Worm (Caenorhabditis elegans) whole organism, young adult: ENCODE measurements around the gene D1053.4.

Source experiments
- C17E4.6 ChIP-seq: fragments of 200-800 bp; sonication (Bioruptor generic); IDR thresholded peaks from 2 replicates; pipeline ENCODE4 v1.3.6; 2022; ENCODE audit warnings: missing genetic modification reagents, missing genetic modification characterization, missing compliant biosample characterization
- F57A8.1 ChIP-seq: fragments of 200-800 bp; sonication (Bioruptor generic); optimal IDR thresholded peaks from 2 replicates; lab custom pipeline; 2018; ENCODE audit warnings: mild to moderate bottlenecking, missing genetic modification characterization, moderate library complexity, missing compliant biosample characterization
- F57C9.4 ChIP-seq: sonication (generic microtip); optimal IDR thresholded peaks from 2 replicates; lab custom pipeline; 2017; ENCODE audit warnings: mild to moderate bottlenecking, missing genetic modification characterization, missing compliant biosample characterization
- Y53F4B.3 ChIP-seq: fragments of 200-800 bp; sonication (Bioruptor generic); IDR thresholded peaks from 2 replicates; pipeline ENCODE4 v1.3.6; 2022; ENCODE audit warnings: missing genetic modification reagents, missing genetic modification characterization, missing compliant biosample characterization
- Y67H2A.10 ChIP-seq: fragments of 200-800 bp; sonication (Bioruptor generic); conservative IDR thresholded peaks from 2 replicates; pipeline ENCODE4 v1.3.6; 2022; ENCODE audit warnings: missing genetic modification reagents, missing genetic modification characterization, missing compliant biosample characterization
- Y95B8A.8 ChIP-seq: fragments of 200-800 bp; sonication (Bioruptor generic); IDR thresholded peaks from 2 replicates; pipeline ENCODE4 v1.3.6; 2022; ENCODE audit warnings: missing genetic modification reagents, missing genetic modification characterization, missing compliant biosample characterization
- aptf-2 ChIP-seq: fragments of 200-800 bp; sonication (Bioruptor generic); conservative IDR thresholded peaks from 2 replicates; pipeline ENCODE4 v1.3.6; 2022; ENCODE audit warnings: missing genetic modification reagents, missing genetic modification characterization, missing compliant biosample characterization
- atf-7 ChIP-seq: sonication (generic microtip); optimal IDR thresholded peaks from 2 replicates; lab custom pipeline; 2017; ENCODE audit warnings: mild to moderate bottlenecking, missing genetic modification characterization, missing compliant biosample characterization
- attf-3 ChIP-seq: fragments of 200-800 bp; sonication (Bioruptor generic); conservative IDR thresholded peaks from 2 replicates; pipeline ENCODE4 v1.3.6; 2022; ENCODE audit warnings: missing genetic modification reagents, missing genetic modification characterization, missing compliant biosample characterization
- bed-2 ChIP-seq: fragments of 200-800 bp; sonication (Bioruptor generic); IDR thresholded peaks from 2 replicates; pipeline ENCODE4 v1.3.6; 2022; ENCODE audit warnings: missing genetic modification reagents, missing genetic modification characterization, missing compliant biosample characterization
- ccch-3 ChIP-seq: fragments of 200-800 bp; sonication (Bioruptor generic); optimal IDR thresholded peaks from 2 replicates; lab custom pipeline; 2018; ENCODE audit warnings: mild to moderate bottlenecking, missing genetic modification characterization, missing compliant biosample characterization
- cebp-2 ChIP-seq: fragments of 200-800 bp; sonication (Bioruptor generic); IDR thresholded peaks from 2 replicates; pipeline ENCODE4 v1.3.6; 2022; ENCODE audit warnings: missing genetic modification characterization, missing compliant biosample characterization
- ceh-27 ChIP-seq: fragments of 200-800 bp; sonication (Bioruptor generic); optimal IDR thresholded peaks from 2 replicates; lab custom pipeline; 2018; ENCODE audit warnings: mild to moderate bottlenecking, missing genetic modification characterization, moderate library complexity, missing compliant biosample characterization
- ceh-58 ChIP-seq: fragments of 200-800 bp; sonication (Bioruptor generic); IDR thresholded peaks from 2 replicates; pipeline ENCODE4 v1.3.6; 2022; ENCODE audit warnings: missing genetic modification characterization, missing compliant biosample characterization
- ceh-91 ChIP-seq: fragments of 200-800 bp; sonication (Bioruptor generic); IDR thresholded peaks from 2 replicates; pipeline ENCODE4 v1.3.6; 2022; ENCODE audit warnings: missing genetic modification reagents, missing genetic modification characterization, missing compliant biosample characterization
- chd-7 ChIP-seq: sonication (generic microtip); optimal IDR thresholded peaks from 2 replicates; lab custom pipeline; 2016; ENCODE audit warnings: mild to moderate bottlenecking, missing genetic modification characterization, moderate library complexity, missing compliant biosample characterization
- egl-18 ChIP-seq: fragments of 200-800 bp; sonication (Bioruptor generic); IDR thresholded peaks from 2 replicates; pipeline ENCODE4 v1.3.6; 2022; ENCODE audit warnings: missing genetic modification reagents, missing genetic modification characterization, missing compliant biosample characterization
- egrh-3 ChIP-seq: fragments of 200-800 bp; sonication (Bioruptor generic); IDR thresholded peaks from 2 replicates; pipeline ENCODE4 v1.3.6; 2022; ENCODE audit warnings: missing genetic modification reagents, missing genetic modification characterization, missing compliant biosample characterization
- ets-4 ChIP-seq: fragments of 200-800 bp; sonication (Bioruptor generic); optimal IDR thresholded peaks from 2 replicates; lab custom pipeline; 2018; ENCODE audit warnings: mild to moderate bottlenecking, missing genetic modification characterization, missing compliant biosample characterization
- gei-17 ChIP-seq: fragments of 200-800 bp; sonication (Bioruptor generic); optimal IDR thresholded peaks from 2 replicates; lab custom pipeline; 2018; ENCODE audit warnings: mild to moderate bottlenecking, missing genetic modification characterization, missing compliant biosample characterization
- him-1 ChIP-seq: sonication (generic microtip); optimal IDR thresholded peaks from 2 replicates; lab custom pipeline; 2016; ENCODE audit warnings: missing genotype, missing genetic modification reagents, missing genetic modification characterization, missing compliant biosample characterization
- hmg-20 ChIP-seq: fragments of 200-800 bp; sonication (Bioruptor generic); IDR thresholded peaks from 2 replicates; pipeline ENCODE4 v1.3.6; 2022; ENCODE audit warnings: missing genetic modification reagents, missing genetic modification characterization, missing compliant biosample characterization
- let-526 ChIP-seq: fragments of 200-800 bp; sonication (Bioruptor generic); IDR thresholded peaks from 2 replicates; pipeline ENCODE4 v1.3.6; 2022; ENCODE audit warnings: missing genetic modification reagents, missing genetic modification characterization, missing compliant biosample characterization
- let-607 ChIP-seq, 2 experiments: fragments of 200-800 bp in 1 of 2; sonication (Bioruptor generic) in 1 of 2; sonication (generic microtip) in 1 of 2; optimal IDR thresholded peaks; 2 replicates each; lab custom pipeline; 2016 to 2018; ENCODE audit warnings: mild to moderate bottlenecking in 2 of 2, missing compliant biosample characterization in 2 of 2, missing genetic modification characterization in 2 of 2, moderate library complexity in 2 of 2, missing genotype in 1 of 2
- lin-35 ChIP-seq, 3 experiments: fragments of 150-350 bp in 2 of 3; sonication (generic microtip) in 1 of 3; optimal IDR thresholded peaks; 2 replicates each; lab custom pipeline; 2014 to 2018; ENCODE audit warnings: missing biosample characterization in 3 of 3, missing genetic modification characterization in 3 of 3, missing genetic modification reagents in 3 of 3
- lsy-27 ChIP-seq: sonication (generic microtip); optimal IDR thresholded peaks from 2 replicates; lab custom pipeline; 2017; ENCODE audit warnings: missing genetic modification characterization, mild to moderate bottlenecking, missing compliant biosample characterization, antibody characterized with exemption, missing genotype, borderline replicate concordance; ENCODE audit not compliant: insufficient read depth
- madf-8 ChIP-seq: fragments of 200-800 bp; sonication (Bioruptor generic); conservative IDR thresholded peaks from 2 replicates; pipeline ENCODE4 v1.3.6; 2022; ENCODE audit warnings: missing genetic modification reagents, missing genetic modification characterization, missing compliant biosample characterization
- mel-28 ChIP-seq: sonication (generic microtip); optimal IDR thresholded peaks from 2 replicates; lab custom pipeline; 2016; ENCODE audit warnings: borderline replicate concordance, mild to moderate bottlenecking, missing genetic modification characterization, missing compliant biosample characterization
- nfyb-1 ChIP-seq: fragments of 200-800 bp; sonication (Bioruptor generic); IDR thresholded peaks from 2 replicates; pipeline ENCODE4 v1.3.6; 2022; ENCODE audit warnings: missing genetic modification reagents, missing genetic modification characterization, missing compliant biosample characterization
- nhr-80 ChIP-seq: sonication (generic microtip); optimal IDR thresholded peaks from 2 replicates; lab custom pipeline; 2016; ENCODE audit warnings: missing genetic modification characterization, missing compliant biosample characterization
- nhr-90 ChIP-seq: sonication (generic microtip); optimal IDR thresholded peaks from 2 replicates; lab custom pipeline; 2016; ENCODE audit warnings: missing genotype, mild to moderate bottlenecking, missing genetic modification characterization, missing compliant biosample characterization
- somi-1 ChIP-seq: fragments of 200-800 bp; sonication (Bioruptor generic); optimal IDR thresholded peaks from 2 replicates; lab custom pipeline; 2018; ENCODE audit warnings: mild to moderate bottlenecking, missing genetic modification characterization, missing compliant biosample characterization
- tbx-9 ChIP-seq: sonication (generic microtip); optimal IDR thresholded peaks from 2 replicates; lab custom pipeline; 2016; ENCODE audit warnings: borderline replicate concordance, missing genetic modification characterization, inconsistent platforms, missing compliant biosample characterization
- unc-62 ChIP-seq: fragments of 150-350 bp; optimal IDR thresholded peaks from 2 replicates; lab custom pipeline; 2014; ENCODE audit warnings: missing biosample characterization, missing genetic modification reagents, missing genetic modification characterization
- zfh-2 ChIP-seq: fragments of 200-800 bp; sonication (Bioruptor generic); conservative IDR thresholded peaks from 2 replicates; pipeline ENCODE4 v1.3.6; 2022; ENCODE audit warnings: missing genetic modification reagents, missing genetic modification characterization, missing compliant biosample characterization
- ztf-18 ChIP-seq: sonication (generic microtip); optimal IDR thresholded peaks from 2 replicates; lab custom pipeline; 2016; ENCODE audit warnings: missing genotype, mild to moderate bottlenecking, missing genetic modification characterization, missing compliant biosample characterization
- ztf-25 ChIP-seq: fragments of 200-800 bp; sonication (Bioruptor generic); IDR thresholded peaks from 2 replicates; pipeline ENCODE4 v1.3.6; 2022; ENCODE audit warnings: missing genetic modification reagents, missing genetic modification characterization, missing compliant biosample characterization
- ztf-28 ChIP-seq: fragments of 200-800 bp; sonication (Bioruptor generic); IDR thresholded peaks from 2 replicates; pipeline ENCODE4 v1.3.6; 2022; ENCODE audit warnings: missing genetic modification reagents, missing genetic modification characterization, missing compliant biosample characterization

Gene D1053.4

DNA sequence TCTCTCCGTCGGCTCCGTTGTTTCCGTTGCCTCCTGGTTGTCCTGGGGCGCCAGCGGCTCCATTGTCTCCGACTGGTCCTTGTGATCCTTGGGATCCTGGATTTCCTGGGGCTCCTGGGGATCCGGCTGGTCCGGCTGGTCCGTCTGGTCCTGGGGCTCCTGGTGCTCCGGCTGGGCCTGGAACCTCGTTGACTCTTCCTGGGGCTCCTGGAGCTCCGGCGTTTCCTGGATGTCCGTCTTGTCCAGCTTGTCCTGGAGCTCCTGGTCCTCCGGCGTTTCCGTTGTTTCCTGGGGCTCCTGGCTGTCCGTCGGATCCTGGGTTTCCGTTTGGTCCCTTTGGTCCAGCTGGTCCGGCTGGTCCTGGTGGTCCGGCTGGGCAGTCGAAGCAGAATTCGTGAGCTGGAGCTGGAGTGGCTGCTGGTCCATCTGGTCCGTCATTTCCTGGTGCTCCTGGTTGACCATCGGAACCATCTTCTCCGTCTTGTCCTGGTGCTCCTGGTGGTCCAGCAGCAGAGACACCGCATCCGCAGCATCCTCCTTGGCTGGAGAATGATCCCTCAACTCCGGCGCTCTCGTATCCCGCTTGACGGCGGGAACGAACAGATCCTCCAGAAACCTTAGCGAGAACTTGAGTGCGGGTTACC is 12.0 kb downstream of the D1053.4 start:
- TF ChIP-seq egrh-3 (GFP tag; lab: Robert Waterston, UW): peak; percentile 95
- 0 out of 2 replicates have a peak, but pooled peaks have one; percentile 13 for TF ChIP-seq ztf-25 (GFP tag; lab: Robert Waterston, UW)
- no peak for TF ChIP-seq let-526 (GFP tag; lab: Robert Waterston, UW)
- TF ChIP-seq nfyb-1: 0 out of 2 replicates have a peak, but pooled peaks have one; percentile 17
- no peak for TF ChIP-seq cebp-2 (GFP tag; lab: Robert Waterston, UW)
- TF ChIP-seq zfh-2 (GFP tag; lab: Robert Waterston, UW): peak; percentile 90
- TF ChIP-seq C17E4.6 (GFP tag; lab: Robert Waterston, UW): no peak

DNA sequence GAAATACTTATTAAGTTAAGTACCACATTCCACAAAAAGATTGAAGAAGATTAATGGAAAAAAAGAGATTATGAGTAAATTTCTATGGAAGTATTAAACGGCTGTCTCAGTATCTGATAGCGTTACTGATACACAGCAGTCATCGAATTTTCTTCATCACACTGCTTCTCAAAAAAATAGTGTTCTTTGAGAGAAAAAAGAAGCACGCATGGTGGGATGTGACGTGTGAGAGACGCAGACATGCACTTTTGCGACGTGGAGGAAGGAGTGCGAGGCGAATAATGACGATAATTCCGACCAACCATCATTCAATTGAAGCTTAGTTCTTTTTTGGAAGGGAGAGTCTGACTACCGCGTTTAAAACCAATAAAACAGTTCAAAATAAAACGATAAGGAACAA is 13.4 kb downstream of the D1053.4 start, which contains the start of gene C44C10.11:
Gene C44C10.11 (minus strand): TSS at position 115 of the 400 bp plus-strand sequence.
- TF ChIP-seq lin-35 (GFP tag; optimal IDR thresholded peaks at IDR 0.05; lab: Kevin White, UChicago) (no peak), ets-4 (GFP tag; lab: Kevin White, UChicago) (peak; percentile 80), unc-62 (GFP tag; lab: Kevin White, UChicago) (peak; percentile 49), Y67H2A.10 (GFP tag; lab: Robert Waterston, UW) (no peak), aptf-2 (GFP tag; lab: Robert Waterston, UW) (no peak), nhr-80 (tag; lab: Kevin White, UChicago) (peak; percentile 99), let-607 (tag; optimal IDR thresholded peaks at IDR 0.05; lab: Kevin White, UChicago) (peak; percentile 88 to 91), atf-7 (tag; lab: Kevin White, UChicago) (peak; percentile 75)

DNA sequence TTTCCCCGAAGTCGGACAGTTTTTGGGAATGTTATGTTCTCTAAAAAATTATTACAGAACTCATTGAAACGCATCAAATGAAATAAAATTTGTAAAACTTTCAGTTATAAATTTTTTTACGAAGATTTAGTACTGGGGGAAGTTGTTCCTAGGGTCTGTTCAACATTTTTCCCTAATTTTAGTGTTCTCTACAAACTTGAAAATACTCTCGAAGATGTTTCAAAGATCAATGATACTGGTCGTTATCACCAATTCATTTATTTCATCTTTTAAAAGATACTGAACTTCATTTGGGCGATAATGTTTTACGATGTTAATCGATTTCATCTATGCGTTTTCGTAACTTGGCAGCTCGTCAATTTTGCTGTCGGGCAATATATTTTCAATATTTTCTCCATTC is 21.4 kb downstream of the D1053.4 start, which contains the start of gene C44C10.3:
Gene C44C10.3 (plus strand): TSS at position 301 of the 400 bp plus-strand sequence.
- TF ChIP-seq F57A8.1 (GFP tag; lab: Kevin White, UChicago) (no peak), egl-18 (GFP tag; lab: Robert Waterston, UW) (no peak), ccch-3 (GFP tag; lab: Kevin White, UChicago) (no peak)

DNA sequence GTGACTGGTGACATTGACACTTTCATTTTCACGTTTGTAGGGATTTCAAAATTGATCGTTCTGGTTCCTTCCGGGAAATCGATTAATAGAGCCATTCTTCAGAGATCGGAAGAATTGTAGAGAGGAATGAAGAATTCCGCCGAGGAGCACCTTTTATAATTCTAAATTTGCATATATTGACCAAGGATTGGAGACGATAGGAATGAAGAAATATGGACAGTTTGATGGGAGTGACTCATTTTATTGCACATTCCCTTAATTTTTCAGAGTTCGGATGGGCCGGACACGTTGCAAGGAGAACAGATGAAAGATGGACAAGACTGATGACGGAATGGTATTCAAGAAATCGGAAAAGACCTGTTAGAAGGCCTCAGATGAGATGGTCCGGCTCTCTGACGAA is 23.3 kb downstream of the D1053.4 start, which contains the start of gene C44C10.15:
Gene C44C10.15 (minus strand): TSS at position 101 of the 400 bp plus-strand sequence.
- TF ChIP-seq Y95B8A.8: no peak
- TF ChIP-seq egl-18 (GFP tag; lab: Robert Waterston, UW): no peak
- TF ChIP-seq ceh-27: no peak
- no peak for TF ChIP-seq ceh-58
- TF ChIP-seq bed-2 (GFP tag; lab: Robert Waterston, UW): no peak
- TF ChIP-seq Y53F4B.3 (GFP tag; lab: Robert Waterston, UW): no peak
- TF ChIP-seq somi-1 (GFP tag; lab: Kevin White, UChicago): no peak
- no peak for TF ChIP-seq tbx-9 (tag; lab: Kevin White, UChicago)
- no peak for TF ChIP-seq mel-28
- no peak for TF ChIP-seq lsy-27 (tag; lab: Kevin White, UChicago)
- no peak for TF ChIP-seq ztf-18
- no peak for TF ChIP-seq cebp-2 (GFP tag; lab: Robert Waterston, UW)
- TF ChIP-seq madf-8 (GFP tag; lab: Robert Waterston, UW): no peak
- TF ChIP-seq, all 124 proteins: peak for 0

DNA sequence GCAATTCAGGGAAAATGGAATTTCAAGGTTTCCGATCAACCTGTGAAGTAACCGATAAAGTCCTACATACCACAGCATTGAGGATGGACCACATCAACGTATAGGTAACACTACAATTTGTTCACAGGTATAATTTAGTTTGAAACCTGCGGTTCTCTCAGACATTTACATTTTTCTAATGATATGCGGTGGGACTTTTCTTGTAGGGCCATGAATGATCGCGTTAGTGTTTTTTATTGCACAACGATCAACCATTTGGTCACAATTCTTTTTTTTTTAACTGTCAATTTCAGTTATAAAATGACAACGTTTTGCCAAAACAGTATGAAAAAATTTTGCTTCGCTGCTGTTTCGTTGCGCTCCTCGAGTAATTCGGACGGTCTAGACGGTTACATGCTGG is 26.9 kb downstream of the D1053.4 start, which contains the start of gene C44C10.12:
Gene C44C10.12 (plus strand): TSS at position 301 of the 400 bp plus-strand sequence.
- TF ChIP-seq Y67H2A.10 (GFP tag; lab: Robert Waterston, UW) (no peak), attf-3 (GFP tag; lab: Robert Waterston, UW) (no peak), ztf-28 (GFP tag; lab: Robert Waterston, UW) (no peak), hmg-20 (GFP tag; lab: Robert Waterston, UW) (no peak), chd-7 (tag; lab: Kevin White, UChicago) (no peak), egl-18 (GFP tag; lab: Robert Waterston, UW) (no peak), ceh-91 (GFP tag; lab: Robert Waterston, UW) (no peak), him-1 (no peak), nhr-90 (tag; lab: Kevin White, UChicago) (no peak), F57C9.4 (tag; lab: Kevin White, UChicago) (no peak), gei-17 (GFP tag; lab: Kevin White, UChicago) (no peak)
- TF ChIP-seq, all 124 proteins: peak for 0
